Worm (Caenorhabditis elegans) whole organism, mixed stage, embryonic: Measurements from ENCODE around the gene col-118.

ENCODE experiments used
- bed-3 ChIP-seq: fragments of 200-800 bp; sonication (Bioruptor generic); optimal IDR thresholded peaks from 3 replicates; lab custom pipeline; 2018; ENCODE audit warnings: mild to moderate bottlenecking, missing genetic modification characterization, moderate library complexity, missing compliant biosample characterization
- drap-1 ChIP-seq: fragments of 200-800 bp; sonication (Bioruptor generic); optimal IDR thresholded peaks from 3 replicates; lab custom pipeline; 2018; ENCODE audit warnings: mild to moderate bottlenecking, missing genetic modification characterization, missing compliant biosample characterization
- flh-1 ChIP-seq: fragments of 200-800 bp; sonication (Bioruptor generic); optimal IDR thresholded peaks from 2 replicates; lab custom pipeline; 2018; ENCODE audit warnings: mild to moderate bottlenecking, missing genetic modification characterization, moderate library complexity, missing compliant biosample characterization
- unc-62 ChIP-seq: fragments of 150-350 bp; optimal IDR thresholded peaks from 2 replicates; lab custom pipeline; 2014; ENCODE audit warnings: missing biosample characterization, missing genetic modification reagents, missing genetic modification characterization
- ztf-11 ChIP-seq: fragments of 150-350 bp; optimal IDR thresholded peaks from 2 replicates; lab custom pipeline; 2014; ENCODE audit warnings: missing biosample characterization, missing genetic modification characterization

DNA sequence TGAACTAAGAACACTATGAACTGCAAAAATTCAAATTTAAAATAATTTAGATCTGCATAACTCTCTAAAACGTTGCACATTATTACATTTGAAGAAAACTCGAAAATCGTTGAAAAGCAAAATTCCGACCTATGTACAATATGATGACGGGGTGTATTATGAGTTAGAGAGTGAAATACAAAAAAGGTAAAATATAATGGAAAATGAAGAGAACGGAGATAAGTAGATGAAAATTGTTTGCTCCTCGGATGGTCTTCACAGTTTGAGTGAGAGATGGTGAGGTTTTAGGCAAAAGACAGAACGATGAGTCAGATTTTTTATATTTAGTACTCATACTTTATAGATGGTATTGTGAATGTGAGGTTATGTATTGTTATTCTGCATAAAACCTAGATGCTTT, 40.7 kb upstream of the col-118 start:
- no peak for TF ChIP-seq drap-1 (GFP tag; lab: Kevin White, UChicago)
- TF ChIP-seq unc-62 (GFP tag; lab: Kevin White, UChicago) = no peak
- no peak for TF ChIP-seq flh-1 (GFP tag; lab: Kevin White, UChicago)
- TF ChIP-seq ztf-11 = no peak
- TF ChIP-seq bed-3 (GFP tag; lab: Kevin White, UChicago) = no peak
